Worm (Caenorhabditis elegans): Measurements from ENCODE around the gene F23G4.1.
A peak's percentile ranks its signal among the peaks of the same experiment; 100 is the strongest.

Gene F23G4.1

DNA sequence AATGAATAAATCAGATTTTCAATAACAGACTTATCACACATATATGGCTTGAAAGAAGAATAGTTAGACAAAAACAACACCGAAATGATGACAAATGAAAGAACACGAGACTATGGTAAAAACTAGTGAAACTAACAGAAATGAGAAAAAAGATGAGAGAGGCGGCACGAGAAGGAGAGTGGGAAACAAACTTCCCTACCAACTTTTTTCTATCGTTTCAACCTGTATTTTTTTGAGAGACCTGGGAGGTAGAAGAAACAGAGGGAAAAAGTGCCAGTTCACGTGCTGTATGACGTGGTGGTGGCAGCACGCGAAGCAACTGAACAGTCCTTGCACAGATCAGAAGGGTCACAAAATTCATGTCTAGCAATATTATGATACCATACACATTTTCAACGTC is 39.8 kb upstream of the F23G4.1 start:
- TF ChIP-seq sma-3 (GFP tag; optimal IDR thresholded peaks at IDR 0.05): peak; percentile 53
- no peak for TF ChIP-seq zag-1 (tag; optimal IDR thresholded peaks at IDR 0.05)
- TF ChIP-seq skn-1 (tag; optimal IDR thresholded peaks at IDR 0.05): peak; percentile 93
- TF ChIP-seq nhr-25 (tag; optimal IDR thresholded peaks at IDR 0.05): peak; percentile 72
- TF ChIP-seq Y55F3AM.14 (GFP tag; optimal IDR thresholded peaks at IDR 0.05): no peak
- TF ChIP-seq crh-2 (tag; optimal IDR thresholded peaks at IDR 0.05): peak; percentile 79
- TF ChIP-seq F13H6.1 (tag; optimal IDR thresholded peaks at IDR 0.05): no peak
- TF ChIP-seq unc-62 (GFP tag; optimal IDR thresholded peaks at IDR 0.05): no peak
- TF ChIP-seq nhr-129 (tag; optimal IDR thresholded peaks at IDR 0.05): peak; percentile 73
- TF ChIP-seq blmp-1 (tag; optimal IDR thresholded peaks at IDR 0.05; ENCODE audit: insufficient read depth): peak; percentile 80
- TF ChIP-seq alr-1 (tag; optimal IDR thresholded peaks at IDR 0.05): no peak
- no peak for TF ChIP-seq nhr-12 (tag; optimal IDR thresholded peaks at IDR 0.05)
- TF ChIP-seq egl-27 (tag; optimal IDR thresholded peaks at IDR 0.05): peak; percentile 57
- no peak for TF ChIP-seq C34F6.9 (tag; optimal IDR thresholded peaks at IDR 0.05)
- TF ChIP-seq ztf-4 (tag; optimal IDR thresholded peaks at IDR 0.05): no peak
- no peak for TF ChIP-seq unc-55 (GFP tag; optimal IDR thresholded peaks at IDR 0.05)
- TF ChIP-seq mab-5 (tag; optimal IDR thresholded peaks at IDR 0.05): no peak
- TF ChIP-seq unc-39 (tag; optimal IDR thresholded peaks at IDR 0.05): no peak
- TF ChIP-seq mbf-1 (tag; optimal IDR thresholded peaks at IDR 0.05): no peak
- TF ChIP-seq aly-2 (tag; optimal IDR thresholded peaks at IDR 0.05): no peak
- no peak for TF ChIP-seq ceh-82 (tag; optimal IDR thresholded peaks at IDR 0.05)
- TF ChIP-seq nhr-237 (tag; optimal IDR thresholded peaks at IDR 0.05): no peak
- TF ChIP-seq lin-11 (tag; optimal IDR thresholded peaks at IDR 0.05): no peak
- TF ChIP-seq ztf-11 (tag; optimal IDR thresholded peaks at IDR 0.05): no peak
- TF ChIP-seq ztf-1 (GFP tag; conservative IDR thresholded peaks at IDR 0.05): no peak
- no peak for TF ChIP-seq sem-4 (tag; optimal IDR thresholded peaks at IDR 0.05)
- peak; percentile 63 for TF ChIP-seq sma-9 (GFP tag; optimal IDR thresholded peaks at IDR 0.05)
- TF ChIP-seq sma-9 (tag; optimal IDR thresholded peaks at IDR 0.05): no peak
- no peak for TF ChIP-seq nhr-11 (tag; optimal IDR thresholded peaks at IDR 0.05)
- no peak for TF ChIP-seq ceh-16 (tag; optimal IDR thresholded peaks at IDR 0.05)
- peak; percentile 40 for TF ChIP-seq gmeb-1 (tag; optimal IDR thresholded peaks at IDR 0.05)
- peak; percentile 30 for TF ChIP-seq fos-1 (tag; optimal IDR thresholded peaks at IDR 0.05)
- peak in 1 of 2 experiments; percentile 41 for TF ChIP-seq mdl-1 (tag; optimal IDR thresholded peaks at IDR 0.05)
- TF ChIP-seq nhr-23 (tag; optimal IDR thresholded peaks at IDR 0.05): no peak
- TF ChIP-seq lin-13 (GFP tag; optimal IDR thresholded peaks at IDR 0.05): peak; percentile 4
- no peak for TF ChIP-seq R02D3.7 (tag; optimal IDR thresholded peaks at IDR 0.05)
- TF ChIP-seq nhr-6 (tag; optimal IDR thresholded peaks at IDR 0.05): peak; percentile 21
- no peak for TF ChIP-seq peb-1 (tag; optimal IDR thresholded peaks at IDR 0.05)
- TF ChIP-seq ZK546.5 (tag; optimal IDR thresholded peaks at IDR 0.05): no peak
- TF ChIP-seq elt-1 (tag; optimal IDR thresholded peaks at IDR 0.05): no peak
- no peak for TF ChIP-seq ama-1 (optimal IDR thresholded peaks at IDR 0.05)
- TF ChIP-seq elt-3 (tag; optimal IDR thresholded peaks at IDR 0.05): no peak
- peak in 1 of 2 experiments; percentile 32 for TF ChIP-seq lsy-2 (tag; optimal IDR thresholded peaks at IDR 0.05)
- no peak for TF ChIP-seq dmd-4 (tag; optimal IDR thresholded peaks at IDR 0.05)
- TF ChIP-seq snpc-4 (tag; optimal IDR thresholded peaks at IDR 0.05): no peak
- TF ChIP-seq nhr-21 (tag; optimal IDR thresholded peaks at IDR 0.05): no peak
- TF ChIP-seq nhr-10 (tag; optimal IDR thresholded peaks at IDR 0.05): no peak
- TF ChIP-seq nhr-77 (tag; optimal IDR thresholded peaks at IDR 0.05): no peak
- TF ChIP-seq lin-39 (tag; optimal IDR thresholded peaks at IDR 0.05): no peak
